Worm (Caenorhabditis elegans): Measurements from ENCODE around the gene F38C2.7.

- TF ChIP-seq ZK546.5 (tag; optimal IDR thresholded peaks at IDR 0.05) = no peak
- no peak for TF ChIP-seq elt-3 (tag; optimal IDR thresholded peaks at IDR 0.05)
- TF ChIP-seq ama-1 (optimal IDR thresholded peaks at IDR 0.05) = no peak
- TF ChIP-seq fos-1 (tag; optimal IDR thresholded peaks at IDR 0.05) = no peak
Measured at ce11 chrIV:16310103-16310502, 32.9 kb upstream of the F38C2.7 start.
